Fruit fly (Drosophila melanogaster) whole organism, wandering third instar larva: ENCODE results near the gene CG10512.

Experiments
- Abd-B ChIP-seq: fragments of >200 bp; optimal IDR thresholded peaks from 2 replicates; lab custom pipeline; 2017; ENCODE audit warnings: missing biosample characterization, missing genetic modification characterization
- Myc ChIP-seq: fragments of >200 bp; optimal IDR thresholded peaks from 2 replicates; lab custom pipeline; 2017
- pan ChIP-seq: fragments of >200 bp; optimal IDR thresholded peaks from 2 replicates; lab custom pipeline; 2017

DNA sequence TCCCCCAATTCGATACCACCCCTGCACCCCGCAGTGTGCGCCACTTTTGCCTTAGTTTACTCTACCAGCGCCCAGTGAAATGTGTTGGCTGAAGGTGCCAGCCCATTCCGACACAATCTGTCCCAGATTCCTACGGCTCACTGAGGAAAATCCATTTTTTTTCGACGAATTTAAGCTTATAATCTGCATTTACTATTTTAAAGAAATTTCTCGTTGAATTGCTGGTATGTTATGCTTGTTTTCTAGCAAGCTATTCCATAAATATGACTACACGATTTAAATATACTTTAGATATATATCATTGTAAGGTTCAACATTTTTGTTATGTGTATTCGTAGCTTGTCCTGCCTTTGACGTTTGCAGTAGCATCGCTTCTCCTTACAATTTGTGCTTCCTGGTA lies 20.5 kb downstream of the CG10512 start:
- TF ChIP-seq pan (lab: Kevin White, UChicago) (no peak), Abd-B (no peak), Myc (lab: Kevin White, UChicago) (no peak)
